Worm (Caenorhabditis elegans) whole organism, mixed stage, embryonic: ENCODE data around the gene hda-2.

Experiments
- blmp-1 ChIP-seq: fragments of 150-350 bp; optimal IDR thresholded peaks from 2 replicates; lab custom pipeline; 2014; ENCODE audit warnings: missing biosample characterization, missing genetic modification characterization
- elt-1 ChIP-seq: sonication (generic microtip); optimal IDR thresholded peaks from 2 replicates; lab custom pipeline; 2017; ENCODE audit warnings: missing genetic modification characterization, mild to moderate bottlenecking, missing compliant biosample characterization, antibody characterized with exemption, moderate library complexity, borderline replicate concordance; ENCODE audit not compliant: insufficient read depth
- mep-1 ChIP-seq: fragments of 150-350 bp; optimal IDR thresholded peaks from 2 replicates; lab custom pipeline; 2017; ENCODE audit warnings: missing biosample characterization, missing genetic modification reagents, missing genetic modification characterization, inconsistent platforms
- nhr-2 ChIP-seq: fragments of 150-350 bp; optimal IDR thresholded peaks from 2 replicates; lab custom pipeline; 2014; ENCODE audit warnings: missing biosample characterization, missing genetic modification characterization
- pha-4 ChIP-seq: fragments of 150-350 bp; optimal IDR thresholded peaks from 2 replicates; lab custom pipeline; 2018; ENCODE audit warnings: missing biosample characterization, missing genetic modification reagents, missing genetic modification characterization
- sem-2 ChIP-seq: fragments of 200-800 bp; sonication (Bioruptor generic); optimal IDR thresholded peaks from 2 replicates; lab custom pipeline; 2018; ENCODE audit warnings: mild to moderate bottlenecking, missing genetic modification characterization, missing compliant biosample characterization

ce11 chrII:8042289-8042688, 19.9 kb upstream of the hda-2 start, which contains the start of gene T05H10.1:
- TF ChIP-seq mep-1 (tag; lab: Kevin White, UChicago): no peak
- TF ChIP-seq sem-2 (GFP tag; lab: Kevin White, UChicago): no peak
- no peak for TF ChIP-seq elt-1
- TF ChIP-seq blmp-1 (tag; lab: Kevin White, UChicago): no peak
- TF ChIP-seq pha-4: no peak
- no peak for TF ChIP-seq nhr-2 (tag; lab: Kevin White, UChicago)
